Fruit fly (Drosophila melanogaster): ENCODE data around the gene Trc8.

Trc8 gene

DNA sequence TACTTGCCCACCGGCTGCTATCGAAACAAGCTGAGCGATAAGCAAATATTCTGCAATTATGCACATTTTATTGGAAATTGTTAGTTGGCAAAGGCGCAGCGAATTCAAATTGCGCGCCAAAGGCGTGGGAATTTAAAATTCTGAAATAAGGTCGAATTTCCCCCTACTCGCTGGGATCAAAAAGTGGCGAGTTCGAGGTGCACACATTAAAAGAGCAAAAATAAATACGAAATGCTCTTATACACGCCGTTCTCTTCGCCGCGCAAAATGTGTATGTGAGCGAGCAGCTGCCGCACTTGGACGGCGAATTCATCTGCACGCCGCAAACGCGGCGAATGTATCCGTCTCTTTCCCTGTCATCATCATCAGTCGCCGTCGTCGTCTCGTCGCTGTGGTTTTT lies 46.4 kb downstream of the Trc8 start (continued):
- TF ChIP-seq ato (GFP tag; IDR thresholded peaks at IDR 0.05; ENCODE audit: partially characterized antibody) (no peak), onecut (GFP tag; IDR thresholded peaks at IDR 0.05) (peak; percentile 3; the same call in 1 of the 2 replicates), Dref (GFP tag; IDR thresholded peaks at IDR 0.05) (no peak), stwl (tag; optimal IDR thresholded peaks at IDR 0.05) (peak; percentile 50), ap (GFP tag; IDR thresholded peaks at IDR 0.05) (no peak), MESR4 (GFP tag; optimal IDR thresholded peaks at IDR 0.05) (peak; percentile 1), dan (GFP tag; IDR thresholded peaks at IDR 0.05) (no peak), mam (GFP tag; optimal IDR thresholded peaks at IDR 0.05) (no peak), Dll (GFP tag; IDR thresholded peaks at IDR 0.05; ENCODE audit: partially characterized antibody) (peak; percentile 38; the same call in 1 of the 4 replicates), bigmax (GFP tag; optimal IDR thresholded peaks at IDR 0.05) (no peak), fu2 (GFP tag; optimal IDR thresholded peaks at IDR 0.05) (no peak), Nf-YB (GFP tag; optimal IDR thresholded peaks at IDR 0.05) (no peak), nom (GFP tag; optimal IDR thresholded peaks at IDR 0.05) (peak; percentile 12), zen2 (GFP tag; IDR thresholded peaks at IDR 0.05; ENCODE audit: partially characterized antibody) (peak; percentile 31; the same call in 1 of the 3 replicates), CG32767 (GFP tag; IDR thresholded peaks at IDR 0.05) (peak; percentile 28; the same call in 1 of the 2 replicates), HLHmδ (GFP tag; optimal IDR thresholded peaks at IDR 0.05) (peak; percentile 13), Sry-δ (GFP tag; optimal IDR thresholded peaks at IDR 0.05) (peak; percentile 18), CG11504 (tag; optimal IDR thresholded peaks at IDR 0.05) (peak; percentile 4), CG13775 (GFP tag; optimal IDR thresholded peaks at IDR 0.05) (no peak), CG32772 (GFP tag; IDR thresholded peaks at IDR 0.05) (no peak)

DNA sequence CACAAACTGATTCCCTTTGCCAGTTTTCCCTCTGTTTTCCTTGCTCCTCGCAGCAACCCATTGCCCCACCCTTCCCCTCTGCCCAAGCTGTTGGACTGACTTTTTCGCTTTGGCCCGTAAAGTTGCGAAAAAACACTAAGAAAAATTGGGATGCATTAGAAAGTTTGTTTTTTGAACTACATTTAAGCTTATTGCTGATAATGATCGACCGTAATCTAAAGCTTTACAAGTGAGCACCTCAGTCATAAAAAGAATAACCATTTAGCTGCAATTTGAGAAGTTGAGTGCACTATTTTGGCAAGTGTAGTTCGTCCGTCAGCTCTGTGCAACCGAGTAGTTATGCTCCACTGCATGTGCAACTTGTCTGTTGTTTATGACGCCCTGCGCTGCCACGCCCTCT lies 53.3 kb downstream of the Trc8 start:
- TF ChIP-seq Hsf (GFP tag; optimal IDR thresholded peaks at IDR 0.05) (no peak), Drgx (GFP tag; IDR thresholded peaks at IDR 0.05) (peak; percentile 52; the same call in 1 of the 2 replicates)
